Worm (Caenorhabditis elegans): ENCODE data around the gene pqe-1.

- TF ChIP-seq B0310.2 (tag; optimal IDR thresholded peaks at IDR 0.05) (no peak), F13C5.2 (tag; optimal IDR thresholded peaks at IDR 0.05) (no peak), hmbx-1 (tag; optimal IDR thresholded peaks at IDR 0.05) (no peak), tbx-37 (GFP tag; conservative IDR thresholded peaks at IDR 0.05) (no peak), ceh-36 (tag; optimal IDR thresholded peaks at IDR 0.05) (no peak), aly-1 (tag; optimal IDR thresholded peaks at IDR 0.05) (no peak), scrt-1 (GFP tag; IDR thresholded peaks at IDR 0.05) (no peak), flt-1 (GFP tag; IDR thresholded peaks at IDR 0.05) (no peak)
These were observed 23.5 kb downstream of the pqe-1 start for ce11 chrIII:5334517-5335049.
